Worm (Caenorhabditis elegans) whole organism, L2 larva: ENCODE results near the gene pos-1.

ENCODE experiments used
- R02D3.7 ChIP-seq: fragments of 150-350 bp; optimal IDR thresholded peaks from 2 replicates; lab custom pipeline; 2014; ENCODE audit warnings: missing biosample characterization, missing genetic modification characterization
- ceh-16 ChIP-seq: fragments of 150-350 bp; optimal IDR thresholded peaks from 2 replicates; lab custom pipeline; 2014; ENCODE audit warnings: missing biosample characterization, missing genetic modification characterization
- ceh-82 ChIP-seq: fragments of 150-350 bp; optimal IDR thresholded peaks from 2 replicates; lab custom pipeline; 2014; ENCODE audit warnings: missing biosample characterization, missing genetic modification characterization
- fos-1 ChIP-seq: fragments of 150-350 bp; optimal IDR thresholded peaks from 2 replicates; lab custom pipeline; 2014; ENCODE audit warnings: missing biosample characterization, missing genetic modification characterization
- mdl-1 ChIP-seq, 2 experiments: fragments of 150-350 bp in 1 of 2; sonication (generic microtip) in 1 of 2; optimal IDR thresholded peaks; 2 replicates each; lab custom pipeline; 2017; ENCODE audit warnings: missing biosample characterization in 2 of 2, missing genetic modification characterization in 2 of 2
- nhr-23 ChIP-seq: fragments of 150-350 bp; optimal IDR thresholded peaks from 2 replicates; lab custom pipeline; 2014; ENCODE audit warnings: missing biosample characterization, missing genetic modification reagents, missing genetic modification characterization
- nhr-237 ChIP-seq: fragments of 150-350 bp; optimal IDR thresholded peaks from 2 replicates; lab custom pipeline; 2014; ENCODE audit warnings: missing biosample characterization, missing genetic modification characterization
- nhr-6 ChIP-seq: fragments of 150-350 bp; optimal IDR thresholded peaks from 2 replicates; lab custom pipeline; 2014; ENCODE audit warnings: missing biosample characterization, missing genetic modification characterization
- nhr-77 ChIP-seq: fragments of 150-350 bp; optimal IDR thresholded peaks from 2 replicates; lab custom pipeline; 2014; ENCODE audit warnings: missing biosample characterization, missing genetic modification characterization
- sma-3 ChIP-seq: sonication (generic microtip); optimal IDR thresholded peaks from 2 replicates; lab custom pipeline; 2016; ENCODE audit warnings: missing genetic modification reagents, missing genetic modification characterization, missing compliant biosample characterization
- snpc-4 ChIP-seq: fragments of 150-350 bp; optimal IDR thresholded peaks from 2 replicates; lab custom pipeline; 2014; ENCODE audit warnings: missing biosample characterization, missing genetic modification characterization
- unc-62 ChIP-seq: fragments of 150-350 bp; optimal IDR thresholded peaks from 2 replicates; lab custom pipeline; 2014; ENCODE audit warnings: missing biosample characterization, missing genetic modification reagents, missing genetic modification characterization

- TF ChIP-seq mdl-1 (tag; optimal IDR thresholded peaks at IDR 0.05; lab: Kevin White, UChicago) (no peak), sma-3 (no peak), nhr-237 (tag; lab: Kevin White, UChicago) (no peak), fos-1 (tag; lab: Kevin White, UChicago) (no peak), nhr-77 (no peak), R02D3.7 (tag; lab: Kevin White, UChicago) (no peak), snpc-4 (tag; lab: Kevin White, UChicago) (no peak), nhr-6 (tag; lab: Kevin White, UChicago) (no peak), unc-62 (GFP tag; lab: Kevin White, UChicago) (no peak), ceh-82 (no peak), ceh-16 (tag; lab: Kevin White, UChicago) (no peak), nhr-23 (no peak)
Observed at ce11 chrV:8404339-8404738, 9.5 kb upstream of the pos-1 start.
